Fruit fly (Drosophila melanogaster): ENCODE measurements around the gene CG11458.

The CG11458 gene

DNA sequence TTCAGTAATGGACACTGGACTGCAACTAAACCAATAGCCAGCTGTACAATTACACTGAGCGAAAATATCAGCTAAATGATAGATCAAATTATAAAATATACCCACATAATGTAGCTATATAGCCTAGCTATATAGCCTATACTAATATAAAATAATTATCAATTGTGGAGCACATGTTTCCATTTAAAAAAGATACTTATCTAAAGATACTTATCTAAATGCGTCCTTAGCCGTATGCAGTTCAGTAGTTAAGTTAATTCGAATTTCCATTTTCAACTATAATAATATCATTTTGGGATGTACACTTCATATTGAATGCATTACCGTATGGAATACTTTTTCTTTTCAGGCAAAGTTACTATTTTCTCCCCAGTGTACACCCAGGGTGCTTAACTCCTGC lies 13.3 kb downstream of the CG11458 start (continued):
- peak; percentile 5 for TF ChIP-seq CG3032 (tag; optimal IDR thresholded peaks at IDR 0.05)
- TF ChIP-seq CG6854 (GFP tag; optimal IDR thresholded peaks at IDR 0.05) = no peak
- peak; percentile 64 for TF ChIP-seq CG4318 (GFP tag; optimal IDR thresholded peaks at IDR 0.05)
- peak; percentile 52 for TF ChIP-seq achi (GFP tag; optimal IDR thresholded peaks at IDR 0.05)
- no peak for TF ChIP-seq net (GFP tag; optimal IDR thresholded peaks at IDR 0.05)
- no peak for TF ChIP-seq CG6792 (GFP tag; optimal IDR thresholded peaks at IDR 0.05)
- no peak for TF ChIP-seq CG7368 (GFP tag; optimal IDR thresholded peaks at IDR 0.05)
- TF ChIP-seq CG10669 (GFP tag; optimal IDR thresholded peaks at IDR 0.05) = no peak
- TF ChIP-seq CG6163 (GFP tag; IDR thresholded peaks at IDR 0.05) = 0 out of 3 replicates have a peak, but pooled peaks have one; percentile 40
- peak; percentile 31 for TF ChIP-seq pdm3 (GFP tag; optimal IDR thresholded peaks at IDR 0.05)
- TF ChIP-seq Hr4 (GFP tag; optimal IDR thresholded peaks at IDR 0.05) = peak; percentile 73
- no peak for TF ChIP-seq CG1621 (tag; optimal IDR thresholded peaks at IDR 0.05)
- TF ChIP-seq Blimp-1 (GFP tag; optimal IDR thresholded peaks at IDR 0.05) = no peak
- no peak for TF ChIP-seq dac (GFP tag; optimal IDR thresholded peaks at IDR 0.05)
- peak; percentile 39 for TF ChIP-seq esn (GFP tag; optimal IDR thresholded peaks at IDR 0.05)
- no peak for TF ChIP-seq spab (GFP tag; optimal IDR thresholded peaks at IDR 0.05)
- peak; percentile 30; the same call in 1 of the 3 replicates for TF ChIP-seq eg (GFP tag; IDR thresholded peaks at IDR 0.05)
- TF ChIP-seq svp (GFP tag) = peak; percentile 61
- no peak for TF ChIP-seq Lpt (GFP tag; optimal IDR thresholded peaks at IDR 0.05)
- TF ChIP-seq Smox (GFP tag; optimal IDR thresholded peaks at IDR 0.05) = no peak
- no peak for TF ChIP-seq fkh (GFP tag; optimal IDR thresholded peaks at IDR 0.05)
- TF ChIP-seq acj6 (GFP tag; optimal IDR thresholded peaks at IDR 0.05) = no peak
- TF ChIP-seq fd59A (GFP tag; optimal IDR thresholded peaks at IDR 0.05) = peak; percentile 11
- TF ChIP-seq topi (GFP tag; optimal IDR thresholded peaks at IDR 0.05) = no peak
- peak; percentile 3 for TF ChIP-seq dsx (GFP tag; optimal IDR thresholded peaks at IDR 0.05; ENCODE audit: poor library complexity, severe bottlenecking)
- no peak for TF ChIP-seq Hr39 (GFP tag; optimal IDR thresholded peaks at IDR 0.05)
- no peak for TF ChIP-seq Eip93F (GFP tag; optimal IDR thresholded peaks at IDR 0.05)
- no peak for TF ChIP-seq CG11294 (GFP tag; IDR thresholded peaks at IDR 0.05)
- no peak for TF ChIP-seq CG11762 (GFP tag; optimal IDR thresholded peaks at IDR 0.05; ENCODE audit: insufficient read depth)
- no peak for TF ChIP-seq CG8632 (GFP tag; optimal IDR thresholded peaks at IDR 0.05)

- TF ChIP-seq svp (GFP tag) (peak; percentile 28), dac (GFP tag; optimal IDR thresholded peaks at IDR 0.05) (no peak), Gug (GFP tag; IDR thresholded peaks at IDR 0.05) (no peak)
These were observed 14.9 kb downstream of the CG11458 start for dm6 chr3L:20920495-20920894.

- TF ChIP-seq Hr39 (GFP tag; optimal IDR thresholded peaks at IDR 0.05) = peak; percentile 5
- no peak for TF ChIP-seq CG4318 (GFP tag; optimal IDR thresholded peaks at IDR 0.05)
- no peak for TF ChIP-seq net (GFP tag; optimal IDR thresholded peaks at IDR 0.05)
- TF ChIP-seq CG10631 (GFP tag; optimal IDR thresholded peaks at IDR 0.05) = no peak
- TF ChIP-seq CG31627 (GFP tag; optimal IDR thresholded peaks at IDR 0.05) = peak; percentile 5
- TF ChIP-seq CG11294 (GFP tag; IDR thresholded peaks at IDR 0.05) = no peak
- no peak for TF ChIP-seq svp (GFP tag)
- TF ChIP-seq CG6163 (GFP tag; IDR thresholded peaks at IDR 0.05) = no peak
- no peak for TF ChIP-seq vri (GFP tag; optimal IDR thresholded peaks at IDR 0.05)
- TF ChIP-seq Met (GFP tag; optimal IDR thresholded peaks at IDR 0.05) = no peak
- TF ChIP-seq CG6792 (GFP tag; optimal IDR thresholded peaks at IDR 0.05) = no peak
- no peak for TF ChIP-seq CG10669 (GFP tag; optimal IDR thresholded peaks at IDR 0.05)
- no peak for TF ChIP-seq CG1621 (tag; optimal IDR thresholded peaks at IDR 0.05)
- peak; percentile 49 for TF ChIP-seq Eip78C (GFP tag)
These were observed 16.3 kb downstream of the CG11458 start for dm6 chr3L:20921859-20922258.

- TF ChIP-seq CG1621 (tag; optimal IDR thresholded peaks at IDR 0.05) (peak; percentile 8), CG11762 (GFP tag; optimal IDR thresholded peaks at IDR 0.05; ENCODE audit: insufficient read depth) (no peak), cyc (GFP tag; optimal IDR thresholded peaks at IDR 0.05) (no peak), Lpt (GFP tag; optimal IDR thresholded peaks at IDR 0.05) (no peak), Eip78C (GFP tag) (peak; percentile 39), salr (GFP tag; optimal IDR thresholded peaks at IDR 0.05) (no peak), CG34406 (GFP tag; optimal IDR thresholded peaks at IDR 0.05) (no peak), CG6854 (GFP tag; optimal IDR thresholded peaks at IDR 0.05) (peak; percentile 75), ss (GFP tag; optimal IDR thresholded peaks at IDR 0.05) (peak in 1 of 2 experiments; percentile 40), fkh (GFP tag; optimal IDR thresholded peaks at IDR 0.05) (peak; percentile 92), Sox102F (GFP tag; optimal IDR thresholded peaks at IDR 0.05) (peak; percentile 3), svp (GFP tag) (peak; percentile 63)
These were observed 16.8 kb downstream of the CG11458 start for dm6 chr3L:20922279-20922830.

Measured in whole organism, prepupa.